Worm (Caenorhabditis elegans) whole organism, L1 larva: ENCODE data around the gene C05B5.8.

Experiments used
- aly-2 ChIP-seq: fragments of 150-350 bp; optimal IDR thresholded peaks from 2 replicates; lab custom pipeline; 2014; ENCODE audit warnings: missing biosample characterization, missing genetic modification characterization
- elt-2 ChIP-seq: sonication (generic microtip); optimal IDR thresholded peaks from 2 replicates; lab custom pipeline; 2016; ENCODE audit warnings: missing genetic modification characterization, mild to moderate bottlenecking, inconsistent platforms, missing compliant biosample characterization, missing genetic modification reagents
- jun-1 ChIP-seq: fragments of 150-350 bp; optimal IDR thresholded peaks from 2 replicates; lab custom pipeline; 2014; ENCODE audit warnings: missing biosample characterization, missing genetic modification reagents, missing genetic modification characterization
- lin-13 ChIP-seq: fragments of 150-350 bp; optimal IDR thresholded peaks from 2 replicates; lab custom pipeline; 2014; ENCODE audit warnings: missing biosample characterization, missing genetic modification reagents, missing genetic modification characterization
- lin-15B ChIP-seq: fragments of 150-350 bp; sonication (generic microtip); optimal IDR thresholded peaks from 3 replicates; lab custom pipeline; 2014; ENCODE audit warnings: missing biosample characterization, missing genetic modification characterization
- mdl-1 ChIP-seq, 2 experiments: fragments of 150-350 bp; optimal IDR thresholded peaks; 2 replicates each; lab custom pipeline; 2014 to 2017; ENCODE audit warnings: missing biosample characterization in 2 of 2, missing genetic modification characterization in 2 of 2, inconsistent platforms in 1 of 2
- sox-4 ChIP-seq: sonication (generic microtip); optimal IDR thresholded peaks from 2 replicates; lab custom pipeline; 2016; ENCODE audit warnings: missing genetic modification characterization, missing compliant biosample characterization
- unc-62 ChIP-seq: fragments of 150-350 bp; optimal IDR thresholded peaks from 2 replicates; lab custom pipeline; 2014; ENCODE audit warnings: missing biosample characterization, missing genetic modification reagents, missing genetic modification characterization
- ztf-11 ChIP-seq, 2 experiments: sonication (generic microtip); optimal IDR thresholded peaks; 2 replicates each; lab custom pipeline; 2016 to 2017; ENCODE audit warnings: missing genetic modification characterization in 2 of 2, missing biosample characterization in 1 of 2, missing compliant biosample characterization in 1 of 2
- ztf-4 ChIP-seq: fragments of 150-350 bp; optimal IDR thresholded peaks from 2 replicates; lab custom pipeline; 2014; ENCODE audit warnings: missing biosample characterization, missing genetic modification characterization

- no peak for TF ChIP-seq lin-15B (tag; lab: Kevin White, UChicago)
- no peak for TF ChIP-seq jun-1 (tag; lab: Kevin White, UChicago)
- TF ChIP-seq ztf-11 (tag; optimal IDR thresholded peaks at IDR 0.05; lab: Kevin White, UChicago): no peak
- TF ChIP-seq unc-62 (GFP tag; lab: Kevin White, UChicago): no peak
- no peak for TF ChIP-seq sox-4
- no peak for TF ChIP-seq elt-2 (tag; lab: Kevin White, UChicago)
- TF ChIP-seq lin-13: no peak
- no peak for TF ChIP-seq ztf-4 (tag; lab: Kevin White, UChicago)
- TF ChIP-seq mdl-1 (tag; optimal IDR thresholded peaks at IDR 0.05; lab: Kevin White, UChicago): no peak
- TF ChIP-seq aly-2 (tag; lab: Kevin White, UChicago): no peak
Observed at ce11 chrIII:9963447-9963846, 43.1 kb downstream of the C05B5.8 start.
